Worm (Caenorhabditis elegans): ENCODE data around the gene ugt-8.

DNA sequence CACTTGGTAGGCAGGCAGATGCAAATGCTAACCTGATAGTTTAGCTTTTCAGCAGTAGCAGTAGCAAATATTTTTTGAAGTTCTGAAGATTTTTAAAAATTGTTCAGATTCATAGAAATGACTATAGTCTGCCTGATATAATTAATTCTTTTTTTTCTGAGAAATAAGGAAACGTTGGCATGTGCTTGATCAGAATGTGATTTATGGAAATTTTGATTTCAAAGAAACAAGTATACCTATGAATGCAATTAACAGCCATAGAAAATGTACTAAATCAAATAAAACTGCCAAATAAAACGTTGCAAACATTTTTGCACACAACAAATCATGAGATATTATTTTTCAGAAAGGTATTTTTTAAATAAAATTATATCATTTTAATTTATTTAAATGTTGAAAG lies 33.1 kb upstream of the ugt-8 start:
- TF ChIP-seq nhr-179 (tag; optimal IDR thresholded peaks at IDR 0.05) (no peak), F49E8.2 (tag; optimal IDR thresholded peaks at IDR 0.05; ENCODE audit: insufficient read depth) (no peak), pha-4 (tag; optimal IDR thresholded peaks at IDR 0.05) (no peak), tbp1 (GFP tag; optimal IDR thresholded peaks at IDR 0.05) (no peak), him-1 (tag; optimal IDR thresholded peaks at IDR 0.05) (no peak), B0261.1 (tag; optimal IDR thresholded peaks at IDR 0.05) (no peak), dpff-1 (tag; optimal IDR thresholded peaks at IDR 0.05) (no peak), nhr-27 (tag; optimal IDR thresholded peaks at IDR 0.05) (no peak)

Measured in whole organism, young adult.